Worm (Caenorhabditis elegans) whole organism, young adult: Measurements from ENCODE around the gene lys-4.

ENCODE experiments used
- B0261.1 ChIP-seq: sonication (generic microtip); optimal IDR thresholded peaks from 2 replicates; lab custom pipeline; 2016; ENCODE audit warnings: mild to moderate bottlenecking, missing genetic modification characterization, moderate library complexity, missing compliant biosample characterization
- F10E7.11 ChIP-seq: sonication (generic microtip); optimal IDR thresholded peaks from 2 replicates; lab custom pipeline; 2017; ENCODE audit warnings: mild to moderate bottlenecking, missing genetic modification characterization, moderate library complexity, missing compliant biosample characterization
- F22D6.2 ChIP-seq: sonication (generic microtip); optimal IDR thresholded peaks from 2 replicates; lab custom pipeline; 2016; ENCODE audit warnings: mild to moderate bottlenecking, missing genetic modification characterization, missing compliant biosample characterization
- F49E8.2 ChIP-seq: sonication (generic microtip); optimal IDR thresholded peaks from 3 replicates; lab custom pipeline; 2017; ENCODE audit warnings: missing genetic modification characterization, mild to moderate bottlenecking, missing compliant biosample characterization, antibody characterized with exemption, moderate library complexity; ENCODE audit not compliant: insufficient read depth
- F52B5.7 ChIP-seq: sonication (generic microtip); optimal IDR thresholded peaks from 2 replicates; lab custom pipeline; 2016; ENCODE audit warnings: mild to moderate bottlenecking, missing genetic modification characterization, missing compliant biosample characterization
- F55B11.4 ChIP-seq: sonication (generic microtip); optimal IDR thresholded peaks from 2 replicates; lab custom pipeline; 2016; ENCODE audit warnings: missing compliant biosample characterization, missing genetic modification characterization, borderline replicate concordance; ENCODE audit not compliant: insufficient read depth
- F57C9.4 ChIP-seq: sonication (generic microtip); optimal IDR thresholded peaks from 2 replicates; lab custom pipeline; 2017; ENCODE audit warnings: mild to moderate bottlenecking, missing genetic modification characterization, missing compliant biosample characterization
- K12H6.12 ChIP-seq: fragments of 200-800 bp; sonication (Bioruptor generic); optimal IDR thresholded peaks from 2 replicates; lab custom pipeline; 2018; ENCODE audit warnings: mild to moderate bottlenecking, missing genetic modification characterization, missing compliant biosample characterization
- T26A5.8 ChIP-seq: sonication (generic microtip); optimal IDR thresholded peaks from 2 replicates; lab custom pipeline; 2016; ENCODE audit warnings: missing genetic modification characterization, missing compliant biosample characterization
- ZK185.1 ChIP-seq: sonication (generic microtip); optimal IDR thresholded peaks from 2 replicates; lab custom pipeline; 2016; ENCODE audit warnings: mild to moderate bottlenecking, missing genetic modification characterization, missing compliant biosample characterization; ENCODE audit not compliant: poor library complexity, severe bottlenecking
- akir-1 ChIP-seq: fragments of 200-800 bp; sonication (Bioruptor generic); optimal IDR thresholded peaks from 2 replicates; lab custom pipeline; 2018; ENCODE audit warnings: mild to moderate bottlenecking, missing genetic modification characterization, moderate library complexity, missing compliant biosample characterization
- ama-1 ChIP-seq, 3 experiments: fragments of 150-350 bp in 1 of 3; sonication (generic microtip) in 2 of 3; optimal IDR thresholded peaks; 2 replicates each; lab custom pipeline; 2014 to 2018; ENCODE audit warnings: missing biosample characterization in 2 of 3, missing genetic modification characterization in 2 of 3, missing genetic modification reagents in 2 of 3
- aptf-3 ChIP-seq: fragments of 200-800 bp; sonication (Bioruptor generic); IDR thresholded peaks from 2 replicates; pipeline ENCODE4 v1.3.6; 2022; ENCODE audit warnings: missing genetic modification characterization, missing compliant biosample characterization
- attf-5 ChIP-seq: fragments of 200-800 bp; sonication (Bioruptor generic); optimal IDR thresholded peaks from 2 replicates; lab custom pipeline; 2018; ENCODE audit warnings: mild to moderate bottlenecking, missing genetic modification characterization, missing compliant biosample characterization
- attf-6 ChIP-seq: fragments of 200-800 bp; sonication (Bioruptor generic); IDR thresholded peaks from 2 replicates; pipeline ENCODE4 v1.3.6; 2022; ENCODE audit warnings: missing genetic modification reagents, missing genetic modification characterization, missing compliant biosample characterization
- bed-2 ChIP-seq: fragments of 200-800 bp; sonication (Bioruptor generic); IDR thresholded peaks from 2 replicates; pipeline ENCODE4 v1.3.6; 2022; ENCODE audit warnings: missing genetic modification reagents, missing genetic modification characterization, missing compliant biosample characterization
- ccch-3 ChIP-seq: fragments of 200-800 bp; sonication (Bioruptor generic); optimal IDR thresholded peaks from 2 replicates; lab custom pipeline; 2018; ENCODE audit warnings: mild to moderate bottlenecking, missing genetic modification characterization, missing compliant biosample characterization
- cebp-2 ChIP-seq: fragments of 200-800 bp; sonication (Bioruptor generic); IDR thresholded peaks from 2 replicates; pipeline ENCODE4 v1.3.6; 2022; ENCODE audit warnings: missing genetic modification characterization, missing compliant biosample characterization
- ceh-100 ChIP-seq: fragments of 200-800 bp; sonication (Bioruptor generic); IDR thresholded peaks from 2 replicates; pipeline ENCODE4 v1.3.6; 2022; ENCODE audit warnings: missing genetic modification reagents, missing genetic modification characterization, missing compliant biosample characterization
- ceh-27 ChIP-seq: fragments of 200-800 bp; sonication (Bioruptor generic); optimal IDR thresholded peaks from 2 replicates; lab custom pipeline; 2018; ENCODE audit warnings: mild to moderate bottlenecking, missing genetic modification characterization, moderate library complexity, missing compliant biosample characterization
- dox-1 ChIP-seq: fragments of 200-800 bp; sonication (Bioruptor generic); IDR thresholded peaks from 2 replicates; pipeline ENCODE4 v1.3.6; 2022; ENCODE audit warnings: missing genetic modification reagents, missing genetic modification characterization, missing compliant biosample characterization
- ets-4 ChIP-seq: fragments of 200-800 bp; sonication (Bioruptor generic); optimal IDR thresholded peaks from 2 replicates; lab custom pipeline; 2018; ENCODE audit warnings: mild to moderate bottlenecking, missing genetic modification characterization, missing compliant biosample characterization
- fkh-3 ChIP-seq: sonication (generic microtip); optimal IDR thresholded peaks from 2 replicates; lab custom pipeline; 2016; ENCODE audit warnings: mild to moderate bottlenecking, missing genetic modification characterization, missing compliant biosample characterization
- hmg-1.2 ChIP-seq: fragments of 200-800 bp; sonication (Bioruptor generic); IDR thresholded peaks from 2 replicates; pipeline ENCODE4 v1.3.6; 2022; ENCODE audit warnings: missing genetic modification reagents, missing genetic modification characterization, missing compliant biosample characterization
- let-607 ChIP-seq, 2 experiments: fragments of 200-800 bp in 1 of 2; sonication (Bioruptor generic) in 1 of 2; sonication (generic microtip) in 1 of 2; optimal IDR thresholded peaks; 2 replicates each; lab custom pipeline; 2016 to 2018; ENCODE audit warnings: mild to moderate bottlenecking in 2 of 2, missing compliant biosample characterization in 2 of 2, missing genetic modification characterization in 2 of 2, moderate library complexity in 2 of 2, missing genotype in 1 of 2
- lin-26 ChIP-seq: fragments of 200-800 bp; sonication (Bioruptor generic); IDR thresholded peaks from 2 replicates; pipeline ENCODE4 v1.3.6; 2022; ENCODE audit warnings: missing genetic modification reagents, missing genetic modification characterization, missing compliant biosample characterization
- lin-35 ChIP-seq, 3 experiments: fragments of 150-350 bp in 2 of 3; sonication (generic microtip) in 1 of 3; optimal IDR thresholded peaks; 2 replicates each; lab custom pipeline; 2014 to 2018; ENCODE audit warnings: missing biosample characterization in 3 of 3, missing genetic modification characterization in 3 of 3, missing genetic modification reagents in 3 of 3
- lin-54 ChIP-seq: fragments of 200-800 bp; sonication (Bioruptor generic); optimal IDR thresholded peaks from 2 replicates; lab custom pipeline; 2018; ENCODE audit warnings: mild to moderate bottlenecking, missing genetic modification characterization, missing compliant biosample characterization
- mes-4 ChIP-seq: sonication (generic microtip); optimal IDR thresholded peaks from 2 replicates; lab custom pipeline; 2016; ENCODE audit warnings: missing genotype, missing genetic modification characterization, missing compliant biosample characterization
- nhr-179 ChIP-seq: sonication (generic microtip); optimal IDR thresholded peaks from 2 replicates; lab custom pipeline; 2016; ENCODE audit warnings: mild to moderate bottlenecking, missing genetic modification characterization, missing compliant biosample characterization
- nhr-27 ChIP-seq: fragments of 200-800 bp; sonication (Bioruptor generic); optimal IDR thresholded peaks from 2 replicates; lab custom pipeline; 2018; ENCODE audit warnings: mild to moderate bottlenecking, missing genetic modification characterization, moderate library complexity, missing compliant biosample characterization
- nhr-80 ChIP-seq: sonication (generic microtip); optimal IDR thresholded peaks from 2 replicates; lab custom pipeline; 2016; ENCODE audit warnings: missing genetic modification characterization, missing compliant biosample characterization
- nhr-90 ChIP-seq: sonication (generic microtip); optimal IDR thresholded peaks from 2 replicates; lab custom pipeline; 2016; ENCODE audit warnings: missing genotype, mild to moderate bottlenecking, missing genetic modification characterization, missing compliant biosample characterization
- pbrm-1 ChIP-seq: fragments of 200-800 bp; sonication (Bioruptor generic); IDR thresholded peaks from 2 replicates; pipeline ENCODE4 v1.3.6; 2022; ENCODE audit warnings: missing genetic modification reagents, missing genetic modification characterization, missing compliant biosample characterization
- pha-4 ChIP-seq: fragments of 150-350 bp; sonication (generic microtip); optimal IDR thresholded peaks from 2 replicates; lab custom pipeline; 2014; ENCODE audit warnings: missing biosample characterization, missing genetic modification reagents, missing genetic modification characterization
- repo-1 ChIP-seq: sonication (generic microtip); optimal IDR thresholded peaks from 2 replicates; lab custom pipeline; 2017; ENCODE audit warnings: mild to moderate bottlenecking, missing genetic modification characterization, missing compliant biosample characterization
- rpc-1 ChIP-seq, 2 experiments: fragments of 150-350 bp in 1 of 2; sonication (generic microtip) in 1 of 2; optimal IDR thresholded peaks; 2 replicates each; lab custom pipeline; 2014 to 2018; ENCODE audit warnings: missing biosample characterization in 1 of 2, missing genetic modification characterization in 1 of 2, missing genetic modification reagents in 1 of 2, missing genotype in 1 of 2
- sea-2 ChIP-seq: fragments of 200-800 bp; sonication (Bioruptor generic); IDR thresholded peaks from 2 replicates; pipeline ENCODE4 v1.3.6; 2022; ENCODE audit warnings: missing genetic modification characterization, missing compliant biosample characterization
- snpc-4 ChIP-seq, 5 experiments: fragments of 150-350 bp in 1 of 5; sonication (generic microtip) in 4 of 5; optimal IDR thresholded peaks; 2 replicates each; lab custom pipeline; 2014 to 2018; ENCODE audit warnings: missing genetic modification characterization in 5 of 5, missing biosample characterization in 3 of 5, antibody characterized with exemption in 2 of 5, mild to moderate bottlenecking in 2 of 5, missing compliant biosample characterization in 2 of 5, missing genotype in 2 of 5, moderate library complexity in 2 of 5, missing genetic modification reagents in 1 of 5
- somi-1 ChIP-seq: fragments of 200-800 bp; sonication (Bioruptor generic); optimal IDR thresholded peaks from 2 replicates; lab custom pipeline; 2018; ENCODE audit warnings: mild to moderate bottlenecking, missing genetic modification characterization, missing compliant biosample characterization
- sptf-2 ChIP-seq: fragments of 200-800 bp; sonication (Bioruptor generic); optimal IDR thresholded peaks from 2 replicates; lab custom pipeline; 2018; ENCODE audit warnings: mild to moderate bottlenecking, missing genetic modification characterization, missing compliant biosample characterization
- tbp1 ChIP-seq: fragments of 200-800 bp; sonication (Bioruptor generic); optimal IDR thresholded peaks from 2 replicates; lab custom pipeline; 2018; ENCODE audit warnings: mild to moderate bottlenecking, missing genetic modification characterization, missing compliant biosample characterization
- zfh-2 ChIP-seq: fragments of 200-800 bp; sonication (Bioruptor generic); conservative IDR thresholded peaks from 2 replicates; pipeline ENCODE4 v1.3.6; 2022; ENCODE audit warnings: missing genetic modification reagents, missing genetic modification characterization, missing compliant biosample characterization
- ztf-22 ChIP-seq: fragments of 200-800 bp; sonication (Bioruptor generic); optimal IDR thresholded peaks from 2 replicates; lab custom pipeline; 2018; ENCODE audit warnings: mild to moderate bottlenecking, missing genetic modification characterization, moderate library complexity, missing compliant biosample characterization
- ztf-25 ChIP-seq: fragments of 200-800 bp; sonication (Bioruptor generic); IDR thresholded peaks from 2 replicates; pipeline ENCODE4 v1.3.6; 2022; ENCODE audit warnings: missing genetic modification reagents, missing genetic modification characterization, missing compliant biosample characterization
- ztf-28 ChIP-seq: fragments of 200-800 bp; sonication (Bioruptor generic); IDR thresholded peaks from 2 replicates; pipeline ENCODE4 v1.3.6; 2022; ENCODE audit warnings: missing genetic modification reagents, missing genetic modification characterization, missing compliant biosample characterization
- ztf-3 ChIP-seq: fragments of 200-800 bp; sonication (Bioruptor generic); optimal IDR thresholded peaks from 2 replicates; lab custom pipeline; 2018; ENCODE audit warnings: mild to moderate bottlenecking, missing genetic modification characterization, missing compliant biosample characterization
- ztf-6 ChIP-seq: fragments of 200-800 bp; sonication (Bioruptor generic); IDR thresholded peaks from 2 replicates; pipeline ENCODE4 v1.3.6; 2022; ENCODE audit warnings: missing genetic modification reagents, missing genetic modification characterization, missing compliant biosample characterization

Gene lys-4

DNA sequence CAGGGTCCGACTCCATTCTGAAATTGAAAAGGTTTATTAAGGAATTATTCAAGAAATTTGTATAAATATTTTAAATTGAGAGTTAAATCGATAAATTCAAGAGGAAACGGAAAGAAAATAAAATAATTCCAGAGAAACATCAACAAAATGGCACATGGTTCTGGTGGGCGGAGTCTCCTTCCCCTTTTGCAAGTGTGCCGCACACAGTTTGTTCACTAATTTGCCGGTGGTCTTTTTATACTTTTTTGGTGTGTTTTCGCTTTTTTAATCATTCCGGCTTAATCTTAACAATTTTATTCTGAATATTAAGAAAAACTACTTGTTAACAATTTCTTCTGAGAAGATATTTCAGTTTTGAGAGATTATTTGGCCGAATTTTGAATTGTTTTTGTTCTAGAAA is 18.1 kb downstream of the lys-4 start, which contains the start of the genes ragc-1 and Y24F12A.1 (continued):
- TF ChIP-seq lin-35 (GFP tag; optimal IDR thresholded peaks at IDR 0.05; lab: Kevin White, UChicago) (no peak), ztf-28 (GFP tag; lab: Robert Waterston, UW) (no peak), ztf-3 (GFP tag; lab: Kevin White, UChicago) (no peak), dox-1 (GFP tag; lab: Robert Waterston, UW) (0 out of 2 replicates have a peak, but pooled peaks have one; percentile 7), akir-1 (GFP tag; lab: Kevin White, UChicago) (no peak), F10E7.11 (no peak), ZK185.1 (tag; lab: Kevin White, UChicago) (peak; percentile 39), somi-1 (no peak), sptf-2 (no peak), ztf-22 (GFP tag; lab: Kevin White, UChicago) (no peak), pbrm-1 (GFP tag; lab: Robert Waterston, UW) (no peak), F52B5.7 (tag; lab: Kevin White, UChicago) (no peak), pha-4 (tag; lab: Kevin White, UChicago) (peak; percentile 22), B0261.1 (no peak), tbp1 (GFP tag; lab: Kevin White, UChicago) (peak; percentile 34), nhr-90 (tag; lab: Kevin White, UChicago) (no peak), F55B11.4 (tag; lab: Kevin White, UChicago) (no peak), ccch-3 (no peak), F49E8.2 (no peak), K12H6.12 (tag; lab: Kevin White, UChicago) (no peak), bed-2 (GFP tag; lab: Robert Waterston, UW) (no peak), snpc-4 (GFP tag; optimal IDR thresholded peaks at IDR 0.05; lab: Kevin White, UChicago) (peak; percentile 7), snpc-4 (tag; optimal IDR thresholded peaks at IDR 0.05; lab: Kevin White, UChicago) (peak in 1 of 4 experiments; percentile 40), repo-1 (tag; lab: Kevin White, UChicago) (no peak), ets-4 (no peak), attf-6 (GFP tag; lab: Robert Waterston, UW) (no peak), hmg-1.2 (GFP tag; lab: Robert Waterston, UW) (no peak; the same call in 1 of the 2 replicates), F57C9.4 (no peak), sea-2 (GFP tag; lab: Robert Waterston, UW) (no peak), ztf-25 (GFP tag; lab: Robert Waterston, UW) (no peak), ama-1 (optimal IDR thresholded peaks at IDR 0.05; lab: Kevin White, UChicago) (no peak), ama-1 (GFP tag; optimal IDR thresholded peaks at IDR 0.05; lab: Kevin White, UChicago) (no peak), rpc-1 (optimal IDR thresholded peaks at IDR 0.05; lab: Kevin White, UChicago) (no peak), rpc-1 (tag; optimal IDR thresholded peaks at IDR 0.05; lab: Kevin White, UChicago) (no peak), zfh-2 (GFP tag; lab: Robert Waterston, UW) (no peak), fkh-3 (tag; lab: Kevin White, UChicago) (no peak), F22D6.2 (tag; lab: Kevin White, UChicago) (no peak), ceh-100 (GFP tag; lab: Robert Waterston, UW) (peak; percentile 71), nhr-27 (tag; lab: Kevin White, UChicago) (no peak), nhr-179 (tag; lab: Kevin White, UChicago) (no peak), ceh-27 (GFP tag; lab: Kevin White, UChicago) (no peak), attf-5 (GFP tag; lab: Kevin White, UChicago) (peak; percentile 70), mes-4 (no peak), lin-26 (no peak), ztf-6 (GFP tag; lab: Robert Waterston, UW) (no peak), T26A5.8 (tag; lab: Kevin White, UChicago) (no peak), lin-54 (GFP tag; lab: Kevin White, UChicago) (no peak), let-607 (tag; optimal IDR thresholded peaks at IDR 0.05; lab: Kevin White, UChicago) (no peak), cebp-2 (GFP tag; lab: Robert Waterston, UW) (no peak), aptf-3 (GFP tag; lab: Robert Waterston, UW) (no peak), nhr-80 (tag; lab: Kevin White, UChicago) (peak; percentile 55)
